Fruit fly (Drosophila melanogaster) whole organism, wandering third instar larva: ENCODE results near the gene Clp.

Source experiments
- Myc ChIP-seq: fragments of >200 bp; optimal IDR thresholded peaks from 2 replicates; lab custom pipeline; 2017
- OdsH ChIP-seq: fragments of 200-800 bp; sonication (Bioruptor generic); optimal IDR thresholded peaks from 2 replicates; lab custom pipeline; 2016; ENCODE audit warnings: missing biosample characterization, mild to moderate bottlenecking, missing genetic modification characterization
- fru ChIP-seq: fragments of 200-800 bp; sonication (Bioruptor generic); optimal IDR thresholded peaks from 3 replicates; lab custom pipeline; 2016; ENCODE audit warnings: missing biosample characterization, mild to moderate bottlenecking, missing genetic modification characterization
- pan ChIP-seq: fragments of >200 bp; optimal IDR thresholded peaks from 2 replicates; lab custom pipeline; 2017
- psq ChIP-seq: fragments of 200-800 bp; sonication (Bioruptor generic); optimal IDR thresholded peaks from 3 replicates; lab custom pipeline; 2017; ENCODE audit warnings: missing biosample characterization, mild to moderate bottlenecking, missing genetic modification characterization, moderate library complexity
- tai ChIP-seq: sonication (Bioruptor generic); optimal IDR thresholded peaks from 2 replicates; lab custom pipeline; 2016; ENCODE audit warnings: missing biosample characterization, missing genetic modification characterization

DNA sequence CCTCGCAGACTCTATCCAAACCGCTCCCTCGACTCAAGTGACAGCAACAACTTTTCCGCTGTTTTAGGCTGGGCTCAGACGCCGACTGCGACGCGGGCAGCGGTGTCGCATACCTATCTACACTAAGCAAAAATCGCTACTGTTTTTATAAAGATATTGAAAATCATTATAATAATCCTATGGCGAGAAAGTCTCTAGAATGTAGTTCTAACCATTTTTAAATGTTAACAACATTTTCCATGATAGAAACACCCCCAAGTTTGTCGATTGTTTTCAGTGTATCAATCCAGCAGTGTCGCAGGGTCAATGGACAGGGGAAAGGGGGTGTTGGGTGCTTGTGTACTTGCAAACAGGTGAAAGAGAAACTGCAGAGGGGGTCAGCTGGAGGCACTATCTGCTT, 46.1 kb downstream of the Clp start:
- TF ChIP-seq OdsH (GFP tag; lab: Kevin White, UChicago) (peak; percentile 98), Myc (lab: Kevin White, UChicago) (no peak), psq (peak; percentile 97), tai (no peak), fru (GFP tag; lab: Kevin White, UChicago) (peak; percentile 99), pan (no peak)
